Fruit fly (Drosophila melanogaster) whole organism: ENCODE data around the gene mio.

Experiments
- Dll ChIP-seq: fragments of >200 bp; optimal IDR thresholded peaks from 2 replicates; lab custom pipeline; 2017
- EcR ChIP-seq, 2 experiments: fragments of >200 bp; optimal IDR thresholded peaks; 2 replicates each; lab custom pipeline; 2017; ENCODE audit warnings: missing biosample characterization in 2 of 2, missing genetic modification characterization in 2 of 2, missing genetic modification reagents in 2 of 2
- pan ChIP-seq: fragments of >200 bp; optimal IDR thresholded peaks from 2 replicates; lab custom pipeline; 2017
- usp ChIP-seq: fragments of >200 bp; optimal IDR thresholded peaks from 2 replicates; lab custom pipeline; 2017; ENCODE audit warnings: missing biosample characterization, missing genetic modification characterization, mixed read lengths

- TF ChIP-seq EcR (GFP tag; optimal IDR thresholded peaks at IDR 0.05; lab: Kevin White, UChicago), result no peak
- TF ChIP-seq Dll (lab: Kevin White, UChicago), result no peak
- no peak for TF ChIP-seq pan (lab: Kevin White, UChicago)
- TF ChIP-seq usp (GFP tag; lab: Kevin White, UChicago), result no peak
Observed at dm6 chr2L:2249578-2249977, 32.5 kb downstream of the mio start.
